Fruit fly (Drosophila melanogaster) whole organism, pupa: ENCODE results near the gene mRpS22.
"Not testable (repeated sequence)": the region's sequence is repeated elsewhere in the genome, so short reads cannot be mapped to it uniquely, and the experiment has no call there.

Experiments
- CG12605 ChIP-seq: fragments of 200-800 bp; sonication (Bioruptor generic); IDR thresholded peaks from 2 replicates; pipeline ENCODE4 v1.3.6; 2022; ENCODE audit warnings: missing biosample characterization, missing genetic modification characterization
- CG13204 ChIP-seq: fragments of 200-800 bp; sonication (Bioruptor generic); optimal IDR thresholded peaks from 2 replicates; lab custom pipeline; 2018; ENCODE audit warnings: missing biosample characterization, mild to moderate bottlenecking, missing genetic modification characterization, moderate library complexity
- CG17806 ChIP-seq: fragments of 200-800 bp; sonication (Bioruptor generic); optimal IDR thresholded peaks from 2 replicates; lab custom pipeline; 2018; ENCODE audit warnings: missing biosample characterization, mild to moderate bottlenecking, missing genetic modification characterization, moderate library complexity
- CG32121 ChIP-seq: fragments of 200-800 bp; sonication (Bioruptor generic); IDR thresholded peaks from 2 replicates; pipeline ENCODE4 v1.3.6; 2022; ENCODE audit warnings: missing biosample characterization, missing genetic modification characterization
- CG34367 ChIP-seq: fragments of 200-800 bp; sonication (Bioruptor generic); optimal IDR thresholded peaks from 2 replicates; lab custom pipeline; 2018; ENCODE audit warnings: missing biosample characterization, mild to moderate bottlenecking, missing genetic modification characterization
- CG4496 ChIP-seq: fragments of 200-800 bp; sonication (Bioruptor generic); IDR thresholded peaks from 3 replicates; pipeline ENCODE4 v1.3.6; 2022; ENCODE audit warnings: missing biosample characterization, missing genetic modification characterization
- CG8159 ChIP-seq: fragments of 200-800 bp; sonication (Bioruptor generic); optimal IDR thresholded peaks from 3 replicates; lab custom pipeline; 2018; ENCODE audit warnings: missing biosample characterization, mild to moderate bottlenecking, missing genetic modification characterization, moderate library complexity
- D1 ChIP-seq: fragments of 200-800 bp; sonication (Bioruptor generic); optimal IDR thresholded peaks from 2 replicates; lab custom pipeline; 2018; ENCODE audit warnings: missing biosample characterization, mild to moderate bottlenecking, missing genetic modification characterization, moderate library complexity
- EcR ChIP-seq: fragments of 200-800 bp; sonication (Bioruptor generic); optimal IDR thresholded peaks from 3 replicates; lab custom pipeline; 2019; ENCODE audit warnings: missing biosample characterization, missing genetic modification characterization, mild to moderate bottlenecking, moderate library complexity, missing genetic modification reagents
- Ets98B ChIP-seq: fragments of 200-800 bp; sonication (Bioruptor generic); IDR thresholded peaks from 2 replicates; pipeline ENCODE4 v1.3.6; 2022; ENCODE audit warnings: missing biosample characterization, missing genetic modification characterization
- fd96Ca ChIP-seq: fragments of 200-800 bp; sonication (Bioruptor generic); IDR thresholded peaks from 3 replicates; pipeline ENCODE4 v1.3.6; 2022; ENCODE audit warnings: missing biosample characterization, missing genetic modification characterization
- gl ChIP-seq: fragments of 200-800 bp; sonication (Bioruptor generic); optimal IDR thresholded peaks from 2 replicates; lab custom pipeline; 2018; ENCODE audit warnings: missing biosample characterization, mild to moderate bottlenecking, missing genetic modification characterization

Gene mRpS22

DNA sequence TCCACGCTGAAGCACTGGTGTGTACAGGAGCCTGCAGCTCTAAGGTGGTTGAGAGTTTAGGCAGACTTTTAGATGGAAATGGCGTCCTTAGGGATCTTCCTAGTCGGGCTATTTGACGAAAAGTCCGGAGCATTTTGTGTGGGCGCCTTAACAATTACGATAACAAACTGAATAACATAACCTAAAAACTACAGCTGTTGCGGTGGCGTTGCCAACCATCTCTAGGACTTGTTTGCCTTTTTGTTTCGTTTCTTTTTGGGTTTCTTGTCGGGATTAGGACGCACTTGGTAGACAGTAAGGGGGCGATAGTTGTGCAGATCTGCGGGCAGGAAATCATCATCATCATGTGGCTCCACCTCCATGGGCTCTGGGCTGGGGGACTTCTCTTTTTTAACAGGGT lies 41.3 kb downstream of the mRpS22 start:
- TF ChIP-seq fd96Ca (GFP tag; lab: Robert Waterston, UW) (no peak), D1 (tag; lab: Kevin White, UChicago) (no peak), CG4496 (GFP tag; lab: Robert Waterston, UW) (no peak), EcR (GFP tag; lab: Kevin White, UChicago) (no peak), CG12605 (no peak), CG13204 (no peak), CG8159 (tag; lab: Kevin White, UChicago) (no peak), Ets98B (GFP tag; lab: Robert Waterston, UW) (no peak), CG17806 (no peak)
- TF ChIP-seq, all 21 proteins: peak for 0

DNA sequence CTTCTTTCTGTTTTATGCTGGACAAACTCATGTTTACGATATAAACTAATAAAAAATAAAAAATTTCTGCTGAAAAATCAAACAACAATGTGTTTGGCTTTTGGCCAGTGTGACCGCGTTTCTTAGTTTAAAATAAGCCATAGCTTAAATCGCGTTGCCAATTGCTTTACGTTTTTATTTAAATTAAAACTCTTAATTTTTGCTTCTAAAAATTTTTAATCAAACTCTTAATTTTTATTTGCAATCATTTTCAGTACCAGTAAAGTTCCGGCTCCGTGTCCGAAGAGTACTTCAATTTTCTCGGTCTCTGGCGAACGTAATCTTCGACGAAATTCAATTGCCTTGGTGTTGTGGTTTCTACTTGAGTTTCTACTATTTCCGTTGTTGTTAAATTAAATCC lies 42.4 kb downstream of the mRpS22 start, which contains the start of the genes CG42487 and CG4884:
Gene CG42487 (minus strand): TSS at position 101 of the 400 bp plus-strand sequence.
Gene CG4884 (minus strand): TSS at position 101 of the 400 bp plus-strand sequence.
- not testable (repeated sequence) for TF ChIP-seq D1 (tag; lab: Kevin White, UChicago); fd96Ca (GFP tag; lab: Robert Waterston, UW); CG34367 (tag; lab: Kevin White, UChicago)

DNA sequence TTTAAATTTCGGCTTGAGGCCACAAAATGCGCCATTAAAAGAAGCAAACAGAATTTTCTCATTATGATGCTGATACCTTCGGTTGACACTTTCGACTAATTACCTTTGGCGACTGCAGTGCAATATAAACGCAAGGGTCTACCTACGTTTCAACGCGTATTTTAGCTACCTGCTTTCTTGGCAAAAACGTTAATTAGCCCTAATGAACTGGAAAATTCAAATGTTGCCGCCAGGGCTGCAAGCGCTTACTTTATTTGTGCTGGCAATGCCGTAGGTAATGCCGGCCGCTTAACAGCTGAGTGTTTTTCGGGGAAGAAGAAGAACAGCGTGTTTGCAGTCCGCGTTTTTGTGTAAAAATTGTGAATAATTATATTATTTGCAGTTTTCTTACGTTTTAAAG lies 43.8 kb downstream of the mRpS22 start, which contains the start of gene CG31253:
Gene CG31253 (minus strand): TSS at position 101 of the 400 bp plus-strand sequence.
- not testable (repeated sequence) for TF ChIP-seq gl (tag; lab: Kevin White, UChicago); CG12605; fd96Ca (GFP tag; lab: Robert Waterston, UW)
- TF ChIP-seq, all 21 proteins: peak for 0; not testable (repeated sequence) for 21

DNA sequence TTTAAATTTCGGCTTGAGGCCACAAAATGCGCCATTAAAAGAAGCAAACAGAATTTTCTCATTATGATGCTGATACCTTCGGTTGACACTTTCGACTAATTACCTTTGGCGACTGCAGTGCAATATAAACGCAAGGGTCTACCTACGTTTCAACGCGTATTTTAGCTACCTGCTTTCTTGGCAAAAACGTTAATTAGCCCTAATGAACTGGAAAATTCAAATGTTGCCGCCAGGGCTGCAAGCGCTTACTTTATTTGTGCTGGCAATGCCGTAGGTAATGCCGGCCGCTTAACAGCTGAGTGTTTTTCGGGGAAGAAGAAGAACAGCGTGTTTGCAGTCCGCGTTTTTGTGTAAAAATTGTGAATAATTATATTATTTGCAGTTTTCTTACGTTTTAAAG lies 46.4 kb downstream of the mRpS22 start, which contains the start of the genes CG31131 and CG4849:
Gene CG31131 (minus strand): TSS at position 101 of the 400 bp plus-strand sequence.
Gene CG4849 (plus strand): TSS at position 297 of the 400 bp plus-strand sequence.
- not testable (repeated sequence) for TF ChIP-seq CG32121 (GFP tag; lab: Robert Waterston, UW); CG17806; gl (tag; lab: Kevin White, UChicago)
